Fruit fly (Drosophila melanogaster): ENCODE results near the gene RnpS1.

Gene RnpS1

dm6 chr3R:9572929-9573811, 21.3 kb downstream of the RnpS1 start (continued):
- TF ChIP-seq pho (GFP tag; optimal IDR thresholded peaks at IDR 0.05) (no peak), Atf-2 (GFP tag; optimal IDR thresholded peaks at IDR 0.05) (no peak), CG15269 (tag; optimal IDR thresholded peaks at IDR 0.05) (peak; percentile 14), MTF-1 (GFP tag; optimal IDR thresholded peaks at IDR 0.05; ENCODE audit: borderline replicate concordance) (no peak), slp2 (GFP tag; optimal IDR thresholded peaks at IDR 0.05) (no peak), prd (optimal IDR thresholded peaks at IDR 0.05) (no peak), prd (GFP tag; IDR thresholded peaks at IDR 0.05) (no peak), h (optimal IDR thresholded peaks at IDR 0.05) (no peak), CG10274 (GFP tag; optimal IDR thresholded peaks at IDR 0.05) (no peak), Fer1 (GFP tag; optimal IDR thresholded peaks at IDR 0.05) (peak; percentile 11), vvl (GFP tag; IDR thresholded peaks at IDR 0.05) (peak; percentile 74), bcd (GFP tag; optimal IDR thresholded peaks at IDR 0.05) (no peak), cato (GFP tag; optimal IDR thresholded peaks at IDR 0.05; ENCODE audit: borderline replicate concordance) (no peak), CG17829 (tag; optimal IDR thresholded peaks at IDR 0.05) (no peak), Abd-B (GFP tag; optimal IDR thresholded peaks at IDR 0.05) (no peak), ara (GFP tag; IDR thresholded peaks at IDR 0.05) (no peak), CG6689 (GFP tag; IDR thresholded peaks at IDR 0.05) (no peak), ranshi (GFP tag; IDR thresholded peaks at IDR 0.05) (no peak), schlank (tag; optimal IDR thresholded peaks at IDR 0.05) (no peak), CG10267 (tag; optimal IDR thresholded peaks at IDR 0.05) (no peak), CG2199 (GFP tag; IDR thresholded peaks at IDR 0.05) (0 out of 3 replicates have a peak, but pooled peaks have one; percentile 40), Sin3A (optimal IDR thresholded peaks at IDR 0.05) (no peak), tup (GFP tag; optimal IDR thresholded peaks at IDR 0.05) (no peak), chn (GFP tag; optimal IDR thresholded peaks at IDR 0.05) (no peak), gsb (GFP tag; IDR thresholded peaks at IDR 0.05) (no peak), tx (GFP tag; optimal IDR thresholded peaks at IDR 0.05) (no peak), wdn (GFP tag; IDR thresholded peaks at IDR 0.05) (no peak), CG1602 (GFP tag; optimal IDR thresholded peaks at IDR 0.05) (no peak), fu2 (GFP tag; optimal IDR thresholded peaks at IDR 0.05) (no peak), p53 (GFP tag; optimal IDR thresholded peaks at IDR 0.05) (no peak), E2f2 (GFP tag; IDR thresholded peaks at IDR 0.05) (no peak), vnd (GFP tag; IDR thresholded peaks at IDR 0.05; ENCODE audit: partially characterized antibody) (no peak), Hr3 (GFP tag; optimal IDR thresholded peaks at IDR 0.05) (no peak), gce (GFP tag; IDR thresholded peaks at IDR 0.05) (no peak), CG7556 (GFP tag; optimal IDR thresholded peaks at IDR 0.05) (no peak), dmrt11E (tag; optimal IDR thresholded peaks at IDR 0.05) (no peak), CG6654 (GFP tag; optimal IDR thresholded peaks at IDR 0.05) (no peak), CG6791 (GFP tag; IDR thresholded peaks at IDR 0.05; ENCODE audit: partially characterized antibody) (no peak; the same call in 2 of the 3 replicates), toy (GFP tag; IDR thresholded peaks at IDR 0.05) (no peak), CG16815 (GFP tag; optimal IDR thresholded peaks at IDR 0.05) (no peak), CG2116 (GFP tag; optimal IDR thresholded peaks at IDR 0.05) (no peak), CG11093 (GFP tag; IDR thresholded peaks at IDR 0.05) (no peak), CG7928 (GFP tag; optimal IDR thresholded peaks at IDR 0.05) (no peak), Oaz (GFP tag; IDR thresholded peaks at IDR 0.05) (no peak), klu (GFP tag; IDR thresholded peaks at IDR 0.05) (no peak), Ssrp (tag; optimal IDR thresholded peaks at IDR 0.05) (no peak), Hand (GFP tag; optimal IDR thresholded peaks at IDR 0.05) (no peak), Med (GFP tag) (peak; percentile 80), CG16813 (GFP tag; IDR thresholded peaks at IDR 0.05; ENCODE audit: partially characterized antibody) (no peak), CG10979 (tag; optimal IDR thresholded peaks at IDR 0.05) (no peak), gfzf (GFP tag; optimal IDR thresholded peaks at IDR 0.05) (no peak)
